Fruit fly (Drosophila melanogaster): Measurements from ENCODE around the gene CG7458.

CG7458 gene

dm6 chr3L:21972162-21973022 is 17.5 kb downstream of the CG7458 start:
- no peak for TF ChIP-seq pan (optimal IDR thresholded peaks at IDR 0.05)
- TF ChIP-seq EcR (GFP tag; optimal IDR thresholded peaks at IDR 0.05) = no peak
- TF ChIP-seq Dll (optimal IDR thresholded peaks at IDR 0.05) = no peak
- TF ChIP-seq CG8478 (optimal IDR thresholded peaks at IDR 0.05) = no peak

dm6 chr3L:21973640-21974039 is 18.7 kb downstream of the CG7458 start:
- TF ChIP-seq Dll (optimal IDR thresholded peaks at IDR 0.05) = no peak

dm6 chr3L:21979789-21980188 is 24.9 kb downstream of the CG7458 start:
- no peak for TF ChIP-seq Dll (optimal IDR thresholded peaks at IDR 0.05)
- TF ChIP-seq CG8478 (optimal IDR thresholded peaks at IDR 0.05) = no peak
- TF ChIP-seq pan (optimal IDR thresholded peaks at IDR 0.05) = no peak
- no peak for TF ChIP-seq usp (GFP tag; optimal IDR thresholded peaks at IDR 0.05)
- no peak for TF ChIP-seq psq (optimal IDR thresholded peaks at IDR 0.05)
- TF ChIP-seq EcR (GFP tag; optimal IDR thresholded peaks at IDR 0.05) = no peak

- TF ChIP-seq pan (optimal IDR thresholded peaks at IDR 0.05) (no peak), CG8478 (optimal IDR thresholded peaks at IDR 0.05) (no peak), usp (GFP tag; optimal IDR thresholded peaks at IDR 0.05) (no peak), Dll (optimal IDR thresholded peaks at IDR 0.05) (no peak)
Observed at dm6 chr3L:21984910-21985309, 30.0 kb downstream of the CG7458 start, which contains the start of gene Act79B. Gene Act79B (plus strand): TSS chr3L:21985210.

dm6 chr3L:21994000-21994399 is 39.1 kb downstream of the CG7458 start:
- no peak for TF ChIP-seq psq (optimal IDR thresholded peaks at IDR 0.05)
- TF ChIP-seq EcR (GFP tag; optimal IDR thresholded peaks at IDR 0.05) = no peak
- no peak for TF ChIP-seq usp (GFP tag; optimal IDR thresholded peaks at IDR 0.05)
- TF ChIP-seq pan (optimal IDR thresholded peaks at IDR 0.05) = no peak
- no peak for TF ChIP-seq CG8478 (optimal IDR thresholded peaks at IDR 0.05)
- no peak for TF ChIP-seq Dll (optimal IDR thresholded peaks at IDR 0.05)

dm6 chr3L:22006107-22006506 is 51.2 kb downstream of the CG7458 start:
- TF ChIP-seq usp (GFP tag; optimal IDR thresholded peaks at IDR 0.05) (no peak), psq (optimal IDR thresholded peaks at IDR 0.05) (no peak), Dll (optimal IDR thresholded peaks at IDR 0.05) (no peak), pan (optimal IDR thresholded peaks at IDR 0.05) (no peak), EcR (GFP tag; optimal IDR thresholded peaks at IDR 0.05) (no peak), CG8478 (optimal IDR thresholded peaks at IDR 0.05) (no peak)

All from whole organism.